Fruit fly (Drosophila melanogaster): ENCODE results near the gene nAChRalpha4.

dm6 chr3L:23250598-23250997 lies 44.1 kb downstream of the nAChRalpha4 start:
- no peak for TF ChIP-seq CTCF (optimal IDR thresholded peaks at IDR 0.05)
- no peak for TF ChIP-seq CG8478 (optimal IDR thresholded peaks at IDR 0.05)

All from S2 (cell line).